Fruit fly (Drosophila melanogaster) whole organism, prepupa: ENCODE data around the gene eyg.

Experiments used
- Blimp-1 ChIP-seq: fragments of 200-800 bp; sonication (Bioruptor generic); optimal IDR thresholded peaks from 3 replicates; lab custom pipeline; 2017; ENCODE audit warnings: missing biosample characterization, missing genetic modification characterization, mild to moderate bottlenecking, moderate library complexity, missing genetic modification reagents
- CG10631 ChIP-seq: fragments of 200-800 bp; sonication (Bioruptor generic); optimal IDR thresholded peaks from 2 replicates; lab custom pipeline; 2016; ENCODE audit warnings: missing biosample characterization, missing genetic modification characterization
- CG10669 ChIP-seq: fragments of 200-800 bp; sonication (Bioruptor generic); optimal IDR thresholded peaks from 3 replicates; lab custom pipeline; 2018; ENCODE audit warnings: missing biosample characterization, mild to moderate bottlenecking, missing genetic modification characterization, moderate library complexity
- CG15336 ChIP-seq: fragments of 200-800 bp; sonication (Bioruptor generic); IDR thresholded peaks from 2 replicates; pipeline ENCODE4 v1.3.6; 2022; ENCODE audit warnings: missing biosample characterization, missing genetic modification characterization
- CG1621 ChIP-seq: fragments of 200-800 bp; sonication (Bioruptor generic); optimal IDR thresholded peaks from 3 replicates; lab custom pipeline; 2018; ENCODE audit warnings: missing biosample characterization, mild to moderate bottlenecking, missing genetic modification characterization
- CG16779 ChIP-seq: fragments of 200-800 bp; sonication (Bioruptor generic); optimal IDR thresholded peaks from 3 replicates; lab custom pipeline; 2017; ENCODE audit warnings: missing biosample characterization, mild to moderate bottlenecking, missing genetic modification characterization
- CG3032 ChIP-seq: fragments of 200-800 bp; optimal IDR thresholded peaks from 2 replicates; lab custom pipeline; 2019; ENCODE audit warnings: missing biosample characterization, mild to moderate bottlenecking, missing genetic modification characterization, moderate library complexity
- CG32006 ChIP-seq: fragments of 200-800 bp; sonication (Bioruptor generic); optimal IDR thresholded peaks from 3 replicates; lab custom pipeline; 2017; ENCODE audit warnings: missing biosample characterization, mild to moderate bottlenecking, missing genetic modification characterization
- CG3919 ChIP-seq: fragments of 200-800 bp; sonication (Bioruptor generic); optimal IDR thresholded peaks from 3 replicates; lab custom pipeline; 2016; ENCODE audit warnings: missing biosample characterization, missing genetic modification characterization
- CG4318 ChIP-seq: fragments of 200-800 bp; sonication (Bioruptor generic); optimal IDR thresholded peaks from 3 replicates; lab custom pipeline; 2017; ENCODE audit warnings: missing biosample characterization, mild to moderate bottlenecking, missing genetic modification characterization
- CG6163 ChIP-seq: fragments of 200-800 bp; sonication (Bioruptor generic); IDR thresholded peaks from 3 replicates; pipeline ENCODE4 v1.3.6; 2022; ENCODE audit warnings: missing biosample characterization, missing genetic modification characterization
- CG6276 ChIP-seq: fragments of 200-800 bp; sonication (Bioruptor generic); optimal IDR thresholded peaks from 2 replicates; lab custom pipeline; 2017; ENCODE audit warnings: missing biosample characterization, mild to moderate bottlenecking, missing genetic modification characterization
- CG6792 ChIP-seq: fragments of 200-800 bp; sonication (Bioruptor generic); optimal IDR thresholded peaks from 3 replicates; lab custom pipeline; 2016; ENCODE audit warnings: missing biosample characterization, missing genetic modification characterization
- CG6808 ChIP-seq: fragments of 200-800 bp; sonication (Bioruptor generic); optimal IDR thresholded peaks from 3 replicates; lab custom pipeline; 2017; ENCODE audit warnings: missing biosample characterization, missing genetic modification characterization, mild to moderate bottlenecking, moderate library complexity, missing genetic modification reagents
- CG6854 ChIP-seq: fragments of 200-800 bp; sonication (Bioruptor generic); optimal IDR thresholded peaks from 2 replicates; lab custom pipeline; 2017; ENCODE audit warnings: missing biosample characterization, mild to moderate bottlenecking, missing genetic modification characterization
- CG7368 ChIP-seq: fragments of 200-800 bp; sonication (Bioruptor generic); optimal IDR thresholded peaks from 3 replicates; lab custom pipeline; 2016; ENCODE audit warnings: missing biosample characterization, missing genetic modification characterization
- CG8119 ChIP-seq: fragments of 200-800 bp; sonication (Bioruptor generic); IDR thresholded peaks from 3 replicates; pipeline ENCODE4 v1.3.6; 2022; ENCODE audit warnings: missing biosample characterization, missing genetic modification characterization
- CG8319 ChIP-seq: fragments of 200-800 bp; sonication (Bioruptor generic); optimal IDR thresholded peaks from 3 replicates; lab custom pipeline; 2016; ENCODE audit warnings: missing biosample characterization, missing genetic modification characterization
- CG8632 ChIP-seq: fragments of 200-800 bp; sonication (Bioruptor generic); optimal IDR thresholded peaks from 3 replicates; lab custom pipeline; 2016; ENCODE audit warnings: missing biosample characterization, missing genetic modification characterization
- CG9139 ChIP-seq: fragments of 200-800 bp; sonication (Bioruptor generic); optimal IDR thresholded peaks from 3 replicates; lab custom pipeline; 2017; ENCODE audit warnings: missing biosample characterization, mild to moderate bottlenecking, missing genetic modification characterization
- Eip75B ChIP-seq: fragments of 200-800 bp; sonication (Bioruptor generic); optimal IDR thresholded peaks from 3 replicates; lab custom pipeline; 2016; ENCODE audit warnings: missing biosample characterization, missing genetic modification characterization
- Eip78C ChIP-seq: fragments of 200-800 bp; sonication (Bioruptor generic); peaks from one replicate; lab custom pipeline; 2016; ENCODE audit warnings: missing biosample characterization, missing genetic modification characterization
- Eip93F ChIP-seq: fragments of 200-800 bp; sonication (Bioruptor generic); optimal IDR thresholded peaks from 2 replicates; lab custom pipeline; 2016; ENCODE audit warnings: missing biosample characterization, mild to moderate bottlenecking, missing genetic modification characterization
- Ets21C ChIP-seq: fragments of 200-800 bp; sonication (Bioruptor generic); optimal IDR thresholded peaks from 3 replicates; lab custom pipeline; 2016; ENCODE audit warnings: missing biosample characterization, missing genetic modification characterization
- Ets96B ChIP-seq: fragments of 200-800 bp; optimal IDR thresholded peaks from 2 replicates; lab custom pipeline; 2019; ENCODE audit warnings: missing biosample characterization, mild to moderate bottlenecking, missing genetic modification characterization, moderate library complexity
- Gug ChIP-seq: fragments of 200-800 bp; sonication (Bioruptor generic); IDR thresholded peaks from 2 replicates; pipeline ENCODE4 v1.3.6; 2022; ENCODE audit warnings: missing biosample characterization, missing genetic modification characterization
- Hr38 ChIP-seq: sonication (Bioruptor generic); optimal IDR thresholded peaks from 2 replicates; lab custom pipeline; 2016; ENCODE audit warnings: missing biosample characterization, missing genetic modification characterization
- Hr39 ChIP-seq: fragments of 200-800 bp; sonication (Bioruptor generic); optimal IDR thresholded peaks from 2 replicates; lab custom pipeline; 2016; ENCODE audit warnings: missing biosample characterization, missing genetic modification characterization
- Hr4 ChIP-seq: fragments of 200-800 bp; sonication (Bioruptor generic); optimal IDR thresholded peaks from 3 replicates; lab custom pipeline; 2016; ENCODE audit warnings: missing biosample characterization, missing genetic modification characterization
- Met ChIP-seq: fragments of 200-800 bp; sonication (Bioruptor generic); optimal IDR thresholded peaks from 3 replicates; lab custom pipeline; 2016; ENCODE audit warnings: missing biosample characterization, missing genetic modification characterization
- Smox ChIP-seq: fragments of 200-800 bp; sonication (Bioruptor generic); optimal IDR thresholded peaks from 3 replicates; lab custom pipeline; 2016; ENCODE audit warnings: missing biosample characterization, missing genetic modification characterization
- Sox102F ChIP-seq: fragments of 200-800 bp; sonication (Bioruptor generic); optimal IDR thresholded peaks from 2 replicates; lab custom pipeline; 2016; ENCODE audit warnings: missing biosample characterization, mild to moderate bottlenecking, missing genetic modification characterization
- achi ChIP-seq: fragments of 200-800 bp; sonication (Bioruptor generic); optimal IDR thresholded peaks from 3 replicates; lab custom pipeline; 2016; ENCODE audit warnings: missing biosample characterization, missing genetic modification characterization
- acj6 ChIP-seq: fragments of 200-800 bp; sonication (Bioruptor generic); optimal IDR thresholded peaks from 3 replicates; lab custom pipeline; 2016; ENCODE audit warnings: missing biosample characterization, missing genetic modification characterization
- cyc ChIP-seq: fragments of 200-800 bp; sonication (Bioruptor generic); optimal IDR thresholded peaks from 3 replicates; lab custom pipeline; 2016; ENCODE audit warnings: missing biosample characterization, missing genetic modification characterization
- dsx ChIP-seq: fragments of 200-800 bp; optimal IDR thresholded peaks from 3 replicates; lab custom pipeline; 2019; ENCODE audit warnings: missing biosample characterization, mild to moderate bottlenecking, missing genetic modification characterization, moderate library complexity; ENCODE audit not compliant: poor library complexity, severe bottlenecking
- eg ChIP-seq: fragments of 200-800 bp; sonication (Bioruptor generic); IDR thresholded peaks from 3 replicates; pipeline ENCODE4 v1.3.6; 2022; ENCODE audit warnings: missing biosample characterization, missing genetic modification characterization
- esn ChIP-seq: fragments of 200-800 bp; sonication (Bioruptor generic); optimal IDR thresholded peaks from 2 replicates; lab custom pipeline; 2016; ENCODE audit warnings: missing biosample characterization, mild to moderate bottlenecking, missing genetic modification characterization, moderate library complexity
- fd59A ChIP-seq: fragments of 200-800 bp; sonication (Bioruptor generic); optimal IDR thresholded peaks from 2 replicates; lab custom pipeline; 2017; ENCODE audit warnings: missing biosample characterization, mild to moderate bottlenecking, missing genetic modification characterization, missing genetic modification reagents
- fd85E ChIP-seq: fragments of 200-800 bp; sonication (Bioruptor generic); optimal IDR thresholded peaks from 3 replicates; lab custom pipeline; 2016; ENCODE audit warnings: missing biosample characterization, missing genetic modification characterization
- fkh ChIP-seq: fragments of 200-800 bp; sonication (Bioruptor generic); optimal IDR thresholded peaks from 3 replicates; lab custom pipeline; 2017; ENCODE audit warnings: missing biosample characterization, mild to moderate bottlenecking, missing genetic modification characterization, moderate library complexity
- lz ChIP-seq: fragments of 200-800 bp; sonication (Bioruptor generic); optimal IDR thresholded peaks from 3 replicates; lab custom pipeline; 2016; ENCODE audit warnings: missing biosample characterization, missing genetic modification characterization
- pdm3 ChIP-seq: fragments of 200-800 bp; sonication (Bioruptor generic); optimal IDR thresholded peaks from 3 replicates; lab custom pipeline; 2016; ENCODE audit warnings: missing biosample characterization, missing genetic modification characterization
- salr ChIP-seq, 2 experiments: fragments of 200-800 bp; sonication (Bioruptor generic); optimal IDR thresholded peaks; 3 replicates each; lab custom pipeline; 2016 to 2018; ENCODE audit warnings: missing biosample characterization in 2 of 2, missing genetic modification characterization in 2 of 2, mild to moderate bottlenecking in 1 of 2
- spab ChIP-seq: fragments of 200-800 bp; sonication (Bioruptor generic); optimal IDR thresholded peaks from 2 replicates; lab custom pipeline; 2017; ENCODE audit warnings: missing biosample characterization, mild to moderate bottlenecking, missing genetic modification characterization, missing genetic modification reagents
- topi ChIP-seq: fragments of 200-800 bp; sonication (Bioruptor generic); optimal IDR thresholded peaks from 3 replicates; lab custom pipeline; 2016; ENCODE audit warnings: missing biosample characterization, missing genetic modification characterization
- vri ChIP-seq: fragments of 200-800 bp; sonication (Bioruptor generic); optimal IDR thresholded peaks from 3 replicates; lab custom pipeline; 2016; ENCODE audit warnings: missing biosample characterization, mild to moderate bottlenecking, missing genetic modification characterization

The eyg gene

DNA sequence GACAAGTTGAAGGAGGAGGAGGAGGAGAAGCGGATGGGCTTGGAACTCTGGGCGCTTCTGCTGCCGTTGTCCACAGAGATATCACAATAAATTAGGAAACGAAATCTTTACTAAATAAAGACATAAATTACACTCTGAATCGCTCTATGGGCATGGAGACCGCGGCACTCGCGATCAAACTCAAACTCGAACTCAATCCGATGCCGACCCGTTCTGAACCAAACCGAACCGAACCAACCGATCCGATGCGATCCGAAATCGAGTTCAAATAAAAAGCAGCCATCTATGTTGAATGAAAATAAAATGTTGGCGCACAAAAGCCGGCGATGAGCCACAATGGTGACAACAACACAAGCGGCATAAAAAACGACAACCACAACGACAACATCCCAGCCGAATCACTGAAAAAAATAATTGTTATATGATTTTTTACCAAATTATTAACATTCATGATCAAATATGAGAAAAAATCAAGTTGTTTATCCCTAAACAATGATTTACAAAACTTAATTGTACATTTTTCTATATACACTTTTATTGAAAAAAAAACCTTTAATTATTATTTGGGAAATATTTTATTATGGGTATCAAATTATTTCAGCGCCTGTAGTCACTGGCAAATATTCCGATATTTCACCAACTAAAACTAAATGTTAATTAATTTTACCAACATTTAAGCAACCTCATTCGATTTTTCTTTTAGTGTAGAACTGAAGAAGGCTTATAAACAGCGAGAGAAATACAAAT is 10.7 kb downstream of the eyg start (continued):
- TF ChIP-seq Hr39 (GFP tag; lab: Kevin White, UChicago) (peak; percentile 31), CG3032 (tag; lab: Kevin White, UChicago) (peak; percentile 65), Met (GFP tag; lab: Kevin White, UChicago) (peak; percentile 70), CG6792 (GFP tag; lab: Kevin White, UChicago) (peak; percentile 34), CG6163 (GFP tag; lab: Robert Waterston, UW) (no peak), achi (GFP tag; lab: Kevin White, UChicago) (peak; percentile 69), Eip93F (GFP tag; lab: Kevin White, UChicago) (no peak), vri (GFP tag; lab: Kevin White, UChicago) (peak; percentile 10), Hr38 (no peak), CG6276 (GFP tag; lab: Kevin White, UChicago) (peak; percentile 20), Eip78C (GFP tag; lab: Kevin White, UChicago) (peak; percentile 91), Smox (GFP tag; lab: Kevin White, UChicago) (peak; percentile 60), CG3919 (peak; percentile 79), CG6854 (GFP tag; lab: Kevin White, UChicago) (no peak), CG16779 (no peak), CG4318 (peak; percentile 34), Sox102F (GFP tag; lab: Kevin White, UChicago) (peak; percentile 27), Ets21C (GFP tag; lab: Kevin White, UChicago) (peak; percentile 18), CG8319 (GFP tag; lab: Kevin White, UChicago) (peak; percentile 38), CG10669 (GFP tag; lab: Kevin White, UChicago) (peak; percentile 68), CG7368 (GFP tag; lab: Kevin White, UChicago) (peak; percentile 32), CG8119 (GFP tag; lab: Robert Waterston, UW) (peak; percentile 27; the same call in 1 of the 3 replicates), acj6 (GFP tag; lab: Kevin White, UChicago) (peak; percentile 71), spab (GFP tag; lab: Kevin White, UChicago) (peak; percentile 51), Hr4 (GFP tag; lab: Kevin White, UChicago) (peak; percentile 49), CG1621 (tag; lab: Kevin White, UChicago) (no peak), Ets96B (peak; percentile 62), fd85E (GFP tag; lab: Kevin White, UChicago) (no peak), CG6808 (GFP tag; lab: Kevin White, UChicago) (peak; percentile 71), esn (GFP tag; lab: Kevin White, UChicago) (peak; percentile 70), pdm3 (peak; percentile 47)

DNA sequence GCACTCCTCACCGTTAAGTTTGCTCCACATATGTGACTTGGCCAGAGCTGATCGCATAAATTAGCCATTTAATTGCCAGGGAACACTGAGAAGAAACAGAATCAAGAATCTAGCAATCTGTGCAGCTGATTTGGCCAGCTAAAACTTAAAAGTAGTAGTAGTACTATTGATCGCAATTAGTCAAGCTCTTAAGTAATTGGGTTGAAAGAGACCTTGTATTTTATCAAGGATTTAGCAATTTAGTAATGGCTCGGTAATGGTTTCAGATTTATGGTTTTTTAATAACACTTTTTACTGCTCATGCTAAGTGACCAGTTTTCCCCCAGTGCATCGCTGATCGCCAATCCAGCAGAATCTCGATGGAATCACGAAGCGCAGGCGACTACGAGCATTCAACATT is 12.8 kb downstream of the eyg start:
- peak; percentile 74 for TF ChIP-seq Eip78C (GFP tag; lab: Kevin White, UChicago)
- TF ChIP-seq Met (GFP tag; lab: Kevin White, UChicago): peak; percentile 13
- TF ChIP-seq Eip75B: no peak
- no peak for TF ChIP-seq CG10631
- TF ChIP-seq Hr4 (GFP tag; lab: Kevin White, UChicago): no peak
- no peak for TF ChIP-seq CG4318
- TF ChIP-seq CG9139 (GFP tag; lab: Kevin White, UChicago): no peak
- peak; percentile 41 for TF ChIP-seq Ets96B
- TF ChIP-seq salr (GFP tag; optimal IDR thresholded peaks at IDR 0.05; lab: Kevin White, UChicago): peak in 1 of 2 experiments; percentile 21
- TF ChIP-seq CG8319 (GFP tag; lab: Kevin White, UChicago): no peak
- peak; percentile 24 for TF ChIP-seq pdm3
- no peak for TF ChIP-seq Smox (GFP tag; lab: Kevin White, UChicago)
- TF ChIP-seq eg (GFP tag; lab: Robert Waterston, UW): no peak
- TF ChIP-seq fd59A (GFP tag; lab: Kevin White, UChicago): peak; percentile 59
- peak; percentile 33 for TF ChIP-seq spab (GFP tag; lab: Kevin White, UChicago)
- TF ChIP-seq esn (GFP tag; lab: Kevin White, UChicago): peak; percentile 4
- TF ChIP-seq lz: no peak
- TF ChIP-seq Gug: no peak
- TF ChIP-seq Ets21C (GFP tag; lab: Kevin White, UChicago): no peak
- TF ChIP-seq CG15336 (GFP tag; lab: Robert Waterston, UW): no peak
- TF ChIP-seq dsx (GFP tag; lab: Kevin White, UChicago): peak; percentile 2
- no peak for TF ChIP-seq topi (GFP tag; lab: Kevin White, UChicago)
- TF ChIP-seq CG6276 (GFP tag; lab: Kevin White, UChicago): no peak
- TF ChIP-seq fkh (GFP tag; lab: Kevin White, UChicago): no peak
- no peak for TF ChIP-seq CG8119 (GFP tag; lab: Robert Waterston, UW)
- no peak for TF ChIP-seq CG6854 (GFP tag; lab: Kevin White, UChicago)
- TF ChIP-seq cyc (GFP tag; lab: Kevin White, UChicago): no peak
- TF ChIP-seq CG32006 (GFP tag; lab: Kevin White, UChicago): peak; percentile 49
- TF ChIP-seq fd85E (GFP tag; lab: Kevin White, UChicago): no peak
- no peak for TF ChIP-seq Blimp-1 (GFP tag; lab: Kevin White, UChicago)
- TF ChIP-seq CG8632 (GFP tag; lab: Kevin White, UChicago): peak; percentile 23
